Fruit fly (Drosophila melanogaster) whole organism, embryonic: ENCODE data around the gene CG16753.
A peak's percentile ranks its signal among the peaks of the same experiment; 100 is the strongest.

Source experiments
- ATbp ChIP-seq: fragments of 200-800 bp; sonication (Bioruptor generic); optimal IDR thresholded peaks from 2 replicates; lab custom pipeline; 2017; ENCODE audit warnings: missing biosample characterization, mild to moderate bottlenecking, missing genetic modification characterization, missing genetic modification reagents
- Adf1 ChIP-seq: fragments of 200-800 bp; sonication (Bioruptor generic); IDR thresholded peaks from 2 replicates; pipeline ENCODE4 v1.3.6; 2022; ENCODE audit warnings: missing biosample characterization, missing genetic modification characterization
- CG10147 ChIP-seq: fragments of 200-800 bp; sonication (Bioruptor generic); optimal IDR thresholded peaks from 2 replicates; lab custom pipeline; 2019; ENCODE audit warnings: missing biosample characterization, mild to moderate bottlenecking, missing genetic modification characterization, moderate library complexity
- CG11696 ChIP-seq: fragments of 200-800 bp; sonication (Bioruptor generic); IDR thresholded peaks from 2 replicates; pipeline ENCODE4 v1.3.6; 2022; ENCODE audit warnings: missing biosample characterization, missing genetic modification characterization
- CG12236 ChIP-seq: fragments of 200-800 bp; sonication (Bioruptor generic); optimal IDR thresholded peaks from 2 replicates; lab custom pipeline; 2016; ENCODE audit warnings: missing biosample characterization, missing genetic modification characterization
- CG13424 ChIP-seq: fragments of 200-800 bp; sonication (Bioruptor generic); optimal IDR thresholded peaks from 2 replicates; lab custom pipeline; 2019; ENCODE audit warnings: missing biosample characterization, mild to moderate bottlenecking, missing genetic modification characterization, moderate library complexity
- CG15269 ChIP-seq: fragments of 200-800 bp; sonication (Bioruptor generic); optimal IDR thresholded peaks from 2 replicates; lab custom pipeline; 2018; ENCODE audit warnings: missing biosample characterization, mild to moderate bottlenecking, missing genetic modification characterization, moderate library complexity
- CG15696 ChIP-seq: fragments of 200-800 bp; sonication (Bioruptor generic); optimal IDR thresholded peaks from 2 replicates; lab custom pipeline; 2019; ENCODE audit warnings: missing biosample characterization, mild to moderate bottlenecking, missing genetic modification characterization, moderate library complexity
- CG16815 ChIP-seq: fragments of 200-800 bp; sonication (Bioruptor generic); optimal IDR thresholded peaks from 3 replicates; lab custom pipeline; 2017; ENCODE audit warnings: missing biosample characterization, mild to moderate bottlenecking, missing genetic modification characterization
- CG17802 ChIP-seq: fragments of 200-800 bp; sonication (Bioruptor generic); optimal IDR thresholded peaks from 2 replicates; lab custom pipeline; 2018; ENCODE audit warnings: missing biosample characterization, mild to moderate bottlenecking, missing genetic modification characterization, moderate library complexity
- CG1832 ChIP-seq: fragments of 200-800 bp; sonication (Bioruptor generic); optimal IDR thresholded peaks from 2 replicates; lab custom pipeline; 2017; ENCODE audit warnings: missing biosample characterization, mild to moderate bottlenecking, missing genetic modification characterization, inconsistent platforms
- CG18476 ChIP-seq: fragments of 200-800 bp; sonication (Bioruptor generic); optimal IDR thresholded peaks from 2 replicates; lab custom pipeline; 2016; ENCODE audit warnings: missing biosample characterization, mild to moderate bottlenecking, missing genetic modification characterization
- CG2678 ChIP-seq: fragments of 200-800 bp; sonication (Bioruptor generic); optimal IDR thresholded peaks from 3 replicates; lab custom pipeline; 2019; ENCODE audit warnings: missing biosample characterization, mild to moderate bottlenecking, missing genetic modification characterization, moderate library complexity
- CG2875 ChIP-seq: fragments of 200-800 bp; sonication (Bioruptor generic); optimal IDR thresholded peaks from 2 replicates; lab custom pipeline; 2017; ENCODE audit warnings: missing biosample characterization, mild to moderate bottlenecking, missing genetic modification characterization, missing genetic modification reagents
- CG2889 ChIP-seq: fragments of 200-800 bp; sonication (Bioruptor generic); IDR thresholded peaks from 3 replicates; pipeline ENCODE4 v1.3.6; 2022; ENCODE audit warnings: missing biosample characterization, missing genetic modification characterization
- CG31224 ChIP-seq: fragments of 200-800 bp; sonication (Bioruptor generic); IDR thresholded peaks from 2 replicates; pipeline ENCODE4 v1.3.6; 2022; ENCODE audit warnings: missing biosample characterization, missing genetic modification characterization
- CG31388 ChIP-seq: fragments of 200-800 bp; sonication (Bioruptor generic); optimal IDR thresholded peaks from 2 replicates; lab custom pipeline; 2016; ENCODE audit warnings: missing biosample characterization, missing genetic modification characterization
- CG32772 ChIP-seq: fragments of 200-800 bp; sonication (Bioruptor generic); IDR thresholded peaks from 2 replicates; pipeline ENCODE4 v1.3.6; 2022; ENCODE audit warnings: missing biosample characterization, missing genetic modification characterization
- CG34422 ChIP-seq: fragments of 200-800 bp; sonication (Bioruptor generic); IDR thresholded peaks from 3 replicates; pipeline ENCODE4 v1.3.6; 2022; ENCODE audit warnings: missing biosample characterization, missing genetic modification characterization
- CG3838 ChIP-seq: fragments of 200-800 bp; sonication (Bioruptor generic); optimal IDR thresholded peaks from 3 replicates; lab custom pipeline; 2016; ENCODE audit warnings: missing biosample characterization, missing genetic modification characterization
- CG4820 ChIP-seq: fragments of 200-800 bp; sonication (Bioruptor generic); optimal IDR thresholded peaks from 3 replicates; lab custom pipeline; 2016; ENCODE audit warnings: missing biosample characterization, missing genetic modification characterization
- CG6654 ChIP-seq: fragments of 200-800 bp; sonication (Bioruptor generic); optimal IDR thresholded peaks from 2 replicates; lab custom pipeline; 2017; ENCODE audit warnings: missing biosample characterization, mild to moderate bottlenecking, missing genetic modification characterization
- CG7745 ChIP-seq: fragments of 200-800 bp; sonication (Bioruptor generic); optimal IDR thresholded peaks from 2 replicates; lab custom pipeline; 2018; ENCODE audit warnings: missing biosample characterization, mild to moderate bottlenecking, missing genetic modification characterization, moderate library complexity
- CG7963 ChIP-seq: fragments of 200-800 bp; sonication (Bioruptor generic); IDR thresholded peaks from 3 replicates; pipeline ENCODE4 v1.3.6; 2022; ENCODE audit warnings: missing biosample characterization, missing genetic modification characterization; ENCODE audit not compliant: partially characterized antibody
- CHES-1-like ChIP-seq: fragments of 200-800 bp; sonication (Bioruptor generic); optimal IDR thresholded peaks from 2 replicates; lab custom pipeline; 2016; ENCODE audit warnings: missing biosample characterization, missing genetic modification characterization
- Dip2 ChIP-seq: fragments of 200-800 bp; sonication (Bioruptor generic); IDR thresholded peaks from 2 replicates; pipeline ENCODE4 v1.3.6; 2022; ENCODE audit warnings: missing biosample characterization, missing genetic modification characterization
- Dll ChIP-seq: fragments of 200-800 bp; sonication (Bioruptor generic); IDR thresholded peaks from 4 replicates; pipeline ENCODE4 v1.3.6; 2022; ENCODE audit warnings: missing biosample characterization, missing genetic modification characterization; ENCODE audit not compliant: partially characterized antibody
- E2f1 ChIP-seq: fragments of 200-800 bp; sonication (Bioruptor generic); IDR thresholded peaks from 2 replicates; pipeline ENCODE4 v1.3.6; 2022; ENCODE audit warnings: missing biosample characterization, missing genetic modification characterization
- Elba2 ChIP-seq: fragments of 200-800 bp; sonication (Bioruptor generic); optimal IDR thresholded peaks from 3 replicates; lab custom pipeline; 2016; ENCODE audit warnings: missing biosample characterization, missing genetic modification characterization
- HLHmδ ChIP-seq: fragments of 200-800 bp; sonication (Bioruptor generic); optimal IDR thresholded peaks from 2 replicates; lab custom pipeline; 2018; ENCODE audit warnings: missing biosample characterization, mild to moderate bottlenecking, missing genetic modification characterization, moderate library complexity
- Hand ChIP-seq: fragments of 200-800 bp; sonication (Bioruptor generic); optimal IDR thresholded peaks from 2 replicates; lab custom pipeline; 2017; ENCODE audit warnings: mild to moderate bottlenecking, missing biosample characterization, missing genetic modification reagents, missing genetic modification characterization
- Med ChIP-seq: fragments of 200-800 bp; sonication (Bioruptor generic); peaks from one replicate; lab custom pipeline; 2016; ENCODE audit warnings: missing biosample characterization, missing genetic modification characterization, mild to moderate bottlenecking, inconsistent platforms, moderate library complexity
- NC2β ChIP-seq: fragments of 200-800 bp; sonication (Bioruptor generic); optimal IDR thresholded peaks from 2 replicates; lab custom pipeline; 2016; ENCODE audit warnings: missing biosample characterization, missing genetic modification characterization
- Pdp1 ChIP-seq, 2 experiments: fragments of 200-800 bp; sonication (Bioruptor generic); optimal IDR thresholded peaks; 3 replicates each; lab custom pipeline; 2016; ENCODE audit warnings: missing biosample characterization in 2 of 2, missing genetic modification characterization in 2 of 2, mild to moderate bottlenecking in 1 of 2, moderate library complexity in 1 of 2
- Six4 ChIP-seq: fragments of 200-800 bp; sonication (Bioruptor generic); optimal IDR thresholded peaks from 2 replicates; lab custom pipeline; 2016; ENCODE audit warnings: missing biosample characterization, missing genetic modification characterization
- Ssrp ChIP-seq: fragments of 200-800 bp; sonication (Bioruptor generic); optimal IDR thresholded peaks from 2 replicates; lab custom pipeline; 2018; ENCODE audit warnings: missing biosample characterization, mild to moderate bottlenecking, missing genetic modification characterization, moderate library complexity
- ash1 ChIP-seq: fragments of 200-800 bp; sonication (Bioruptor generic); optimal IDR thresholded peaks from 2 replicates; lab custom pipeline; 2018; ENCODE audit warnings: missing biosample characterization, mild to moderate bottlenecking, missing genetic modification characterization
- croc ChIP-seq: fragments of 200-800 bp; sonication (Bioruptor generic); conservative IDR thresholded peaks from 3 replicates; pipeline ENCODE4 v1.3.6; 2022; ENCODE audit warnings: missing biosample characterization, missing genetic modification characterization
- dmrt11E ChIP-seq: fragments of 200-800 bp; sonication (Bioruptor generic); optimal IDR thresholded peaks from 3 replicates; lab custom pipeline; 2018; ENCODE audit warnings: missing biosample characterization, mild to moderate bottlenecking, missing genetic modification characterization, moderate library complexity
- gce ChIP-seq: fragments of 200-800 bp; sonication (Bioruptor generic); IDR thresholded peaks from 3 replicates; pipeline ENCODE4 v1.3.6; 2022; ENCODE audit warnings: missing biosample characterization, missing genetic modification characterization
- gro ChIP-seq: fragments of 200-800 bp; sonication (Bioruptor generic); optimal IDR thresholded peaks from 2 replicates; lab custom pipeline; 2016; ENCODE audit warnings: missing biosample characterization, missing genetic modification characterization
- nmo ChIP-seq: fragments of 200-800 bp; sonication (Bioruptor generic); optimal IDR thresholded peaks from 2 replicates; lab custom pipeline; 2018; ENCODE audit warnings: missing biosample characterization, mild to moderate bottlenecking, missing genetic modification characterization, moderate library complexity
- pum ChIP-seq: fragments of 200-800 bp; sonication (Bioruptor generic); optimal IDR thresholded peaks from 2 replicates; lab custom pipeline; 2016; ENCODE audit warnings: missing biosample characterization, missing genetic modification characterization
- run ChIP-seq: fragments of 200-800 bp; sonication (Bioruptor generic); optimal IDR thresholded peaks from 3 replicates; lab custom pipeline; 2018; ENCODE audit warnings: missing biosample characterization, mild to moderate bottlenecking, missing genetic modification characterization
- seq ChIP-seq: fragments of 200-800 bp; sonication (Bioruptor generic); IDR thresholded peaks from 2 replicates; pipeline ENCODE4 v1.3.6; 2022; ENCODE audit warnings: missing biosample characterization, missing genetic modification characterization
- vnd ChIP-seq: fragments of 200-800 bp; sonication (Bioruptor generic); IDR thresholded peaks from 3 replicates; pipeline ENCODE4 v1.3.6; 2022; ENCODE audit warnings: missing biosample characterization, missing genetic modification characterization; ENCODE audit not compliant: partially characterized antibody
- zen ChIP-seq: fragments of 200-800 bp; sonication (Bioruptor generic); optimal IDR thresholded peaks from 3 replicates; lab custom pipeline; 2018; ENCODE audit warnings: missing biosample characterization, mild to moderate bottlenecking, missing genetic modification characterization, moderate library complexity

CG16753 gene

dm6 chr3L:3070274-3071204, 15.7 kb downstream of the CG16753 start, which contains the start of the genes CG32486 and PAN3 (continued):
- TF ChIP-seq ash1 (GFP tag; lab: Kevin White, UChicago) = peak; percentile 66
- no peak for TF ChIP-seq CG6654
- TF ChIP-seq CG34422 (GFP tag; lab: Robert Waterston, UW) = peak; percentile 87
- no peak for TF ChIP-seq CG15269 (tag; lab: Kevin White, UChicago)
- TF ChIP-seq E2f1 = 0 out of 2 replicates have a peak, but pooled peaks have one; percentile 10
- TF ChIP-seq CG3838 (GFP tag; lab: Kevin White, UChicago) = no peak
- peak; percentile 49 for TF ChIP-seq Hand (GFP tag; lab: Kevin White, UChicago)
- peak; percentile 83 for TF ChIP-seq nmo
- TF ChIP-seq CG1832 (GFP tag; lab: Kevin White, UChicago) = peak; percentile 68
- TF ChIP-seq gce (GFP tag; lab: Robert Waterston, UW) = peak; percentile 52; the same call in 1 of the 3 replicates
- no peak for TF ChIP-seq pum (GFP tag; lab: Kevin White, UChicago)
- no peak for TF ChIP-seq CG4820
- peak; percentile 67 for TF ChIP-seq Adf1 (GFP tag; lab: Robert Waterston, UW)
- peak; percentile 17 for TF ChIP-seq CG15696 (tag; lab: Kevin White, UChicago)
- peak; percentile 63 for TF ChIP-seq CHES-1-like (GFP tag; lab: Kevin White, UChicago)
- peak; percentile 42 for TF ChIP-seq CG2678 (tag; lab: Kevin White, UChicago)
- TF ChIP-seq CG7745 (tag; lab: Kevin White, UChicago) = no peak
- peak; percentile 1 for TF ChIP-seq Elba2 (GFP tag; lab: Kevin White, UChicago)
- peak; percentile 64; the same call in 2 of the 3 replicates for TF ChIP-seq vnd (GFP tag; lab: Robert Waterston, UW)
- peak; percentile 40 for TF ChIP-seq CG2875
- TF ChIP-seq NC2β = peak; percentile 59
- peak; percentile 86 for TF ChIP-seq gro (GFP tag; lab: Kevin White, UChicago)
- TF ChIP-seq CG13424 (tag; lab: Kevin White, UChicago) = peak; percentile 43
- TF ChIP-seq Pdp1 (GFP tag; optimal IDR thresholded peaks at IDR 0.05; lab: Kevin White, UChicago) = peak in 1 of 2 experiments; percentile 41
- TF ChIP-seq croc = no peak
- TF ChIP-seq CG11696 (GFP tag; lab: Robert Waterston, UW) = no peak
- TF ChIP-seq Ssrp (tag; lab: Kevin White, UChicago) = peak; percentile 1
- no peak for TF ChIP-seq CG17802 (tag; lab: Kevin White, UChicago)
- TF ChIP-seq CG10147 (GFP tag; lab: Kevin White, UChicago) = peak; percentile 51
- no peak for TF ChIP-seq CG2889
- peak; percentile 85 for TF ChIP-seq HLHmδ (GFP tag; lab: Kevin White, UChicago)
- TF ChIP-seq ATbp (GFP tag; lab: Kevin White, UChicago) = peak; percentile 21
- no peak for TF ChIP-seq Dip2 (GFP tag; lab: Robert Waterston, UW)
- peak; percentile 93 for TF ChIP-seq Med
- peak; percentile 51 for TF ChIP-seq dmrt11E
- TF ChIP-seq CG7963 = peak; percentile 69
- TF ChIP-seq CG32772 = no peak
- TF ChIP-seq CG18476 (GFP tag; lab: Kevin White, UChicago) = no peak
- no peak for TF ChIP-seq Six4 (GFP tag; lab: Kevin White, UChicago)
- TF ChIP-seq CG12236 (GFP tag; lab: Kevin White, UChicago) = no peak
- TF ChIP-seq run (tag; lab: Kevin White, UChicago) = peak; percentile 46
- peak; percentile 52 for TF ChIP-seq zen
- peak; percentile 57; the same call in 1 of the 2 replicates for TF ChIP-seq seq (GFP tag; lab: Robert Waterston, UW)
- no peak for TF ChIP-seq CG16815
- peak; percentile 85; the same call in 3 of the 4 replicates for TF ChIP-seq Dll
- TF ChIP-seq CG31388 = no peak
- TF ChIP-seq CG31224 (GFP tag; lab: Robert Waterston, UW) = no peak
